Worm (Caenorhabditis elegans): ENCODE results near the gene C09B9.2.

The C09B9.2 gene

ce11 chrIV:5076607-5077006, 47.5 kb downstream of the C09B9.2 start:
- TF ChIP-seq ceh-31 (tag; optimal IDR thresholded peaks at IDR 0.05) = peak; percentile 11
- peak; percentile 6 for TF ChIP-seq nfya-1 (tag; optimal IDR thresholded peaks at IDR 0.05)
- peak; percentile 71 for TF ChIP-seq unc-55 (GFP tag; optimal IDR thresholded peaks at IDR 0.05)
- no peak for TF ChIP-seq zip-5 (tag; optimal IDR thresholded peaks at IDR 0.05)

DNA sequence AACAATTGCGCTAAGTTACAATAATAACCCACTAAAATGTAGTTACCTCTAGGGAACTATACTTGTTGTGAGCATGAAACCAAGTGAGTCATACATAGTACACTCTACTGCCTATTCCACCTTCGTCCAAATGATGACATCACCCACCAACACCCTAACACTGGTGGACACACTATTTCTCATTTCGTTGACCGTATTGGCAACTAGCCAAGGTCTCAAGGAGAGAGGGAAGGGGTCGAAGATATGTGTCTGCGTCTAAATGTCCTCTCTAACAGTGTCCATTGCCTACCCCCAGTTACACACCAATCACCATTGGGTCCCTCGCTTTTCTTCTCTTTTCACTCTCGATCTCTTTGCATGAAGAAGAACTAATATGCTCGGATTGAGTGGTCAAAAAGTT, 48.8 kb downstream of the C09B9.2 start:
- TF ChIP-seq hlh-6 (tag; optimal IDR thresholded peaks at IDR 0.05) = no peak
- TF ChIP-seq unc-55 (GFP tag; optimal IDR thresholded peaks at IDR 0.05) = peak; percentile 18
- no peak for TF ChIP-seq ama-1 (optimal IDR thresholded peaks at IDR 0.05)
- no peak for TF ChIP-seq fkh-10 (GFP tag; optimal IDR thresholded peaks at IDR 0.05)
- TF ChIP-seq ceh-45 (GFP tag; IDR thresholded peaks at IDR 0.05) = no peak
- no peak for TF ChIP-seq sox-4 (tag; optimal IDR thresholded peaks at IDR 0.05)
- no peak for TF ChIP-seq ceh-18 (tag; optimal IDR thresholded peaks at IDR 0.05)
- no peak for TF ChIP-seq unc-3 (GFP tag; conservative IDR thresholded peaks at IDR 0.05)
- TF ChIP-seq unc-3 (tag; optimal IDR thresholded peaks at IDR 0.05) = no peak
- no peak for TF ChIP-seq hlh-30 (tag; optimal IDR thresholded peaks at IDR 0.05; ENCODE audit: insufficient read depth)
- TF ChIP-seq ceh-22 (tag; optimal IDR thresholded peaks at IDR 0.05) = no peak
- TF ChIP-seq Y22D7AL.16 (tag; optimal IDR thresholded peaks at IDR 0.05) = peak; percentile 16
- no peak for TF ChIP-seq fkh-6 (tag; optimal IDR thresholded peaks at IDR 0.05)
- TF ChIP-seq eyg-1 (tag; optimal IDR thresholded peaks at IDR 0.05) = no peak
- no peak for TF ChIP-seq sdc-2 (tag; optimal IDR thresholded peaks at IDR 0.05)
- TF ChIP-seq ceh-14 (tag; optimal IDR thresholded peaks at IDR 0.05) = no peak
- TF ChIP-seq rnt-1 (tag; optimal IDR thresholded peaks at IDR 0.05) = no peak
- TF ChIP-seq lin-11 (tag; optimal IDR thresholded peaks at IDR 0.05) = no peak
- no peak for TF ChIP-seq ceh-9 (tag; optimal IDR thresholded peaks at IDR 0.05)
- no peak for TF ChIP-seq ceh-19 (GFP tag; optimal IDR thresholded peaks at IDR 0.05)
- TF ChIP-seq elt-2 (tag; optimal IDR thresholded peaks at IDR 0.05) = no peak
- TF ChIP-seq ceh-30 (tag; optimal IDR thresholded peaks at IDR 0.05) = no peak
- TF ChIP-seq ets-4 (tag; optimal IDR thresholded peaks at IDR 0.05) = no peak
- TF ChIP-seq zip-5 (tag; optimal IDR thresholded peaks at IDR 0.05) = no peak
- TF ChIP-seq unc-86 (tag; optimal IDR thresholded peaks at IDR 0.05) = no peak
- no peak for TF ChIP-seq C08G9.2 (tag; optimal IDR thresholded peaks at IDR 0.05)
- no peak for TF ChIP-seq che-1 (tag; optimal IDR thresholded peaks at IDR 0.05)
- peak; percentile 61 for TF ChIP-seq ref-2 (tag; optimal IDR thresholded peaks at IDR 0.05)
- TF ChIP-seq fax-1 (tag; optimal IDR thresholded peaks at IDR 0.05) = no peak
- no peak for TF ChIP-seq odd-2 (tag; optimal IDR thresholded peaks at IDR 0.05)
- no peak for TF ChIP-seq hlh-8 (tag; optimal IDR thresholded peaks at IDR 0.05)
- no peak for TF ChIP-seq mec-3 (tag; optimal IDR thresholded peaks at IDR 0.05; ENCODE audit: borderline replicate concordance)
- no peak for TF ChIP-seq dmd-4 (tag; optimal IDR thresholded peaks at IDR 0.05; ENCODE audit: borderline replicate concordance)
- TF ChIP-seq ceh-2 (tag; optimal IDR thresholded peaks at IDR 0.05) = no peak
- no peak for TF ChIP-seq unc-42 (tag; optimal IDR thresholded peaks at IDR 0.05)
- TF ChIP-seq lim-6 (tag; optimal IDR thresholded peaks at IDR 0.05) = no peak
- TF ChIP-seq dve-1 (tag; optimal IDR thresholded peaks at IDR 0.05) = no peak
- no peak for TF ChIP-seq ttx-3 (tag; optimal IDR thresholded peaks at IDR 0.05)
- TF ChIP-seq tbx-2 (tag; optimal IDR thresholded peaks at IDR 0.05) = peak; percentile 26
- peak; percentile 18 for TF ChIP-seq ceh-31 (tag; optimal IDR thresholded peaks at IDR 0.05)
- no peak for TF ChIP-seq pros-1 (tag; optimal IDR thresholded peaks at IDR 0.05)
- TF ChIP-seq pqm-1 (tag; optimal IDR thresholded peaks at IDR 0.05) = no peak
- TF ChIP-seq nfya-1 (tag; optimal IDR thresholded peaks at IDR 0.05) = peak; percentile 74
- no peak for TF ChIP-seq madf-2 (tag; optimal IDR thresholded peaks at IDR 0.05)
- TF ChIP-seq nhr-11 (tag; optimal IDR thresholded peaks at IDR 0.05) = no peak
